Fruit fly (Drosophila melanogaster) whole organism, embryonic: Measurements from ENCODE around the gene mld.

Experiments
- Abd-B ChIP-seq: fragments of 200-800 bp; sonication (Bioruptor generic); optimal IDR thresholded peaks from 2 replicates; lab custom pipeline; 2018; ENCODE audit warnings: missing biosample characterization, mild to moderate bottlenecking, missing genetic modification characterization, moderate library complexity
- Atf-2 ChIP-seq: fragments of 200-800 bp; sonication (Bioruptor generic); optimal IDR thresholded peaks from 2 replicates; lab custom pipeline; 2016; ENCODE audit warnings: missing biosample characterization, missing genetic modification characterization
- Awh ChIP-seq: fragments of 200-800 bp; sonication (Bioruptor generic); IDR thresholded peaks from 2 replicates; pipeline ENCODE4, ENCODE4 v1.3.6; 2022; ENCODE audit warnings: missing biosample characterization, missing genetic modification characterization
- CG10654 ChIP-seq: fragments of 200-800 bp; sonication (Bioruptor generic); optimal IDR thresholded peaks from 2 replicates; lab custom pipeline; 2016; ENCODE audit warnings: missing biosample characterization, missing genetic modification characterization
- CG10959 ChIP-seq: fragments of 200-800 bp; sonication (Bioruptor generic); IDR thresholded peaks from 2 replicates; pipeline ENCODE4 v1.3.6; 2022; ENCODE audit warnings: missing biosample characterization, missing genetic modification characterization
- CG12071 ChIP-seq: fragments of 200-800 bp; sonication (Bioruptor generic); optimal IDR thresholded peaks from 3 replicates; lab custom pipeline; 2018; ENCODE audit warnings: missing biosample characterization, mild to moderate bottlenecking, missing genetic modification characterization
- CG12236 ChIP-seq: fragments of 200-800 bp; sonication (Bioruptor generic); optimal IDR thresholded peaks from 2 replicates; lab custom pipeline; 2016; ENCODE audit warnings: missing biosample characterization, missing genetic modification characterization
- CG12391 ChIP-seq: fragments of 200-800 bp; sonication (Bioruptor generic); optimal IDR thresholded peaks from 3 replicates; lab custom pipeline; 2018; ENCODE audit warnings: missing biosample characterization, mild to moderate bottlenecking, missing genetic modification characterization, moderate library complexity
- CG12942 ChIP-seq: fragments of 200-800 bp; sonication (Bioruptor generic); optimal IDR thresholded peaks from 3 replicates; lab custom pipeline; 2016; ENCODE audit warnings: missing biosample characterization, missing genetic modification characterization
- CG13287 ChIP-seq: fragments of 200-800 bp; sonication (Bioruptor generic); IDR thresholded peaks from 2 replicates; pipeline ENCODE4 v1.3.6; 2022; ENCODE audit warnings: missing biosample characterization, missing genetic modification characterization; ENCODE audit not compliant: partially characterized antibody
- CG14667 ChIP-seq: fragments of 200-800 bp; sonication (Bioruptor generic); IDR thresholded peaks from 2 replicates; pipeline ENCODE4 v1.3.6; 2022; ENCODE audit warnings: missing biosample characterization, missing genetic modification characterization
- CG14860 ChIP-seq: fragments of 200-800 bp; sonication (Bioruptor generic); IDR thresholded peaks from 3 replicates; pipeline ENCODE4 v1.3.6; 2022; ENCODE audit warnings: missing biosample characterization, missing genetic modification characterization; ENCODE audit not compliant: partially characterized antibody
- CG17186 ChIP-seq: fragments of 200-800 bp; sonication (Bioruptor generic); optimal IDR thresholded peaks from 3 replicates; lab custom pipeline; 2017; ENCODE audit warnings: missing biosample characterization, missing genetic modification reagents, missing genetic modification characterization
- CG17612 ChIP-seq: fragments of 200-800 bp; sonication (Bioruptor generic); IDR thresholded peaks from 2 replicates; pipeline ENCODE4 v1.3.6; 2022; ENCODE audit warnings: missing biosample characterization, missing genetic modification characterization
- CG18764 ChIP-seq: fragments of 200-800 bp; sonication (Bioruptor generic); optimal IDR thresholded peaks from 3 replicates; lab custom pipeline; 2016; ENCODE audit warnings: missing biosample characterization, missing genetic modification characterization
- CG2199 ChIP-seq: fragments of 200-800 bp; sonication (Bioruptor generic); IDR thresholded peaks from 3 replicates; pipeline ENCODE4 v1.3.6; 2022; ENCODE audit warnings: missing biosample characterization, missing genetic modification characterization
- CG2875 ChIP-seq: fragments of 200-800 bp; sonication (Bioruptor generic); optimal IDR thresholded peaks from 2 replicates; lab custom pipeline; 2017; ENCODE audit warnings: missing biosample characterization, mild to moderate bottlenecking, missing genetic modification characterization, missing genetic modification reagents
- CG32772 ChIP-seq: fragments of 200-800 bp; sonication (Bioruptor generic); IDR thresholded peaks from 2 replicates; pipeline ENCODE4 v1.3.6; 2022; ENCODE audit warnings: missing biosample characterization, missing genetic modification characterization
- CG3281 ChIP-seq: fragments of 200-800 bp; sonication (Bioruptor generic); optimal IDR thresholded peaks from 3 replicates; lab custom pipeline; 2017; ENCODE audit warnings: missing biosample characterization, mild to moderate bottlenecking, missing genetic modification characterization
- CG6683 ChIP-seq: fragments of 200-800 bp; sonication (Bioruptor generic); optimal IDR thresholded peaks from 2 replicates; lab custom pipeline; 2017; ENCODE audit warnings: missing biosample characterization, mild to moderate bottlenecking, missing genetic modification characterization, missing genetic modification reagents
- CG8089 ChIP-seq: fragments of 200-800 bp; sonication (Bioruptor generic); optimal IDR thresholded peaks from 3 replicates; lab custom pipeline; 2016; ENCODE audit warnings: missing biosample characterization, missing genetic modification characterization
- CG8281 ChIP-seq: fragments of 200-800 bp; sonication (Bioruptor generic); optimal IDR thresholded peaks from 2 replicates; lab custom pipeline; 2018; ENCODE audit warnings: missing biosample characterization, mild to moderate bottlenecking, missing genetic modification characterization, moderate library complexity
- Camta ChIP-seq: fragments of 200-800 bp; sonication (Bioruptor generic); optimal IDR thresholded peaks from 2 replicates; lab custom pipeline; 2016; ENCODE audit warnings: missing biosample characterization, missing genetic modification characterization
- D19A ChIP-seq: fragments of 200-800 bp; optimal IDR thresholded peaks from 3 replicates; lab custom pipeline; 2019; ENCODE audit warnings: missing biosample characterization, mild to moderate bottlenecking, missing genetic modification characterization, moderate library complexity
- Drgx ChIP-seq: fragments of 200-800 bp; sonication (Bioruptor generic); IDR thresholded peaks from 2 replicates; pipeline ENCODE4 v1.3.6; 2022; ENCODE audit warnings: missing biosample characterization, missing genetic modification characterization
- Gsc ChIP-seq: fragments of 200-800 bp; sonication (Bioruptor generic); IDR thresholded peaks from 2 replicates; pipeline ENCODE4 v1.3.6; 2022; ENCODE audit warnings: missing biosample characterization, missing genetic modification characterization
- H2.0 ChIP-seq: fragments of 200-800 bp; sonication (Bioruptor generic); IDR thresholded peaks from 2 replicates; pipeline ENCODE4 v1.3.6; 2022; ENCODE audit warnings: missing biosample characterization, missing genetic modification characterization
- HLH4C ChIP-seq: fragments of 200-800 bp; sonication (Bioruptor generic); IDR thresholded peaks from 3 replicates; pipeline ENCODE4 v1.3.6; 2022; ENCODE audit warnings: missing biosample characterization, missing genetic modification characterization; ENCODE audit not compliant: partially characterized antibody
- Kr ChIP-seq: fragments of 200-800 bp; sonication (Bioruptor generic); optimal IDR thresholded peaks from 2 replicates; lab custom pipeline; 2017; ENCODE audit warnings: missing biosample characterization, mild to moderate bottlenecking, missing genetic modification characterization
- Mes4 ChIP-seq: fragments of 200-800 bp; sonication (Bioruptor generic); optimal IDR thresholded peaks from 2 replicates; lab custom pipeline; 2016; ENCODE audit warnings: missing biosample characterization, missing genetic modification characterization
- Xrp1 ChIP-seq: fragments of 200-800 bp; sonication (Bioruptor generic); IDR thresholded peaks from 2 replicates; pipeline ENCODE4 v1.3.6; 2022; ENCODE audit warnings: missing biosample characterization, missing genetic modification characterization
- YL-1 ChIP-seq: fragments of 200-800 bp; sonication (Bioruptor generic); optimal IDR thresholded peaks from 3 replicates; lab custom pipeline; 2017; ENCODE audit warnings: missing biosample characterization, mild to moderate bottlenecking, missing genetic modification characterization
- al ChIP-seq: fragments of 200-800 bp; sonication (Bioruptor generic); IDR thresholded peaks from 2 replicates; pipeline ENCODE4 v1.3.6; 2022; ENCODE audit warnings: missing biosample characterization, missing genetic modification characterization
- bbx ChIP-seq: fragments of 200-800 bp; sonication (Bioruptor generic); IDR thresholded peaks from 2 replicates; pipeline ENCODE4 v1.3.6; 2022; ENCODE audit warnings: missing biosample characterization, missing genetic modification characterization; ENCODE audit not compliant: partially characterized antibody
- br ChIP-seq: fragments of >200 bp; optimal IDR thresholded peaks from 2 replicates; lab custom pipeline; 2017
- cato ChIP-seq: fragments of 200-800 bp; sonication (Bioruptor generic); optimal IDR thresholded peaks from 2 replicates; lab custom pipeline; 2016; ENCODE audit warnings: missing biosample characterization, missing genetic modification characterization, borderline replicate concordance
- cg ChIP-seq: fragments of 200-800 bp; sonication (Bioruptor generic); optimal IDR thresholded peaks from 3 replicates; lab custom pipeline; 2019; ENCODE audit warnings: missing biosample characterization, mild to moderate bottlenecking, missing genetic modification characterization, moderate library complexity
- emc ChIP-seq: fragments of 200-800 bp; sonication (Bioruptor generic); optimal IDR thresholded peaks from 2 replicates; lab custom pipeline; 2016; ENCODE audit warnings: missing biosample characterization, missing genetic modification characterization
- fd3F ChIP-seq: fragments of 200-800 bp; sonication (Bioruptor generic); optimal IDR thresholded peaks from 2 replicates; lab custom pipeline; 2018; ENCODE audit warnings: missing biosample characterization, mild to moderate bottlenecking, missing genetic modification characterization, moderate library complexity
- gce ChIP-seq: fragments of 200-800 bp; sonication (Bioruptor generic); IDR thresholded peaks from 3 replicates; pipeline ENCODE4 v1.3.6; 2022; ENCODE audit warnings: missing biosample characterization, missing genetic modification characterization
- grau ChIP-seq: fragments of 200-800 bp; optimal IDR thresholded peaks from 3 replicates; lab custom pipeline; 2019; ENCODE audit warnings: missing biosample characterization, mild to moderate bottlenecking, missing genetic modification characterization, moderate library complexity
- ind ChIP-seq: fragments of 200-800 bp; sonication (Bioruptor generic); optimal IDR thresholded peaks from 3 replicates; lab custom pipeline; 2016; ENCODE audit warnings: missing biosample characterization, missing genetic modification characterization
- insv ChIP-seq, 2 experiments: fragments of 200-800 bp; sonication (Bioruptor generic); optimal IDR thresholded peaks; 3 replicates each; lab custom pipeline; 2016 to 2018; ENCODE audit warnings: missing biosample characterization in 2 of 2, missing genetic modification characterization in 2 of 2
- lilli ChIP-seq: fragments of 200-800 bp; sonication (Bioruptor generic); optimal IDR thresholded peaks from 3 replicates; lab custom pipeline; 2016; ENCODE audit warnings: missing biosample characterization, missing genetic modification characterization
- pfk ChIP-seq: fragments of 200-800 bp; sonication (Bioruptor generic); optimal IDR thresholded peaks from 2 replicates; lab custom pipeline; 2018; ENCODE audit warnings: missing biosample characterization, mild to moderate bottlenecking, missing genetic modification characterization, moderate library complexity
- salm ChIP-seq: fragments of 200-800 bp; sonication (Bioruptor generic); optimal IDR thresholded peaks from 2 replicates; lab custom pipeline; 2018; ENCODE audit warnings: missing biosample characterization, mild to moderate bottlenecking, missing genetic modification characterization
- sc ChIP-seq, 3 experiments: fragments of >200 bp in 2 of 3; fragments of 200-800 bp in 1 of 3; sonication (Bioruptor generic) in 1 of 3; optimal IDR thresholded peaks; 2 replicates in 2 of 3; 3 replicates in 1 of 3; lab custom pipeline; 2017; ENCODE audit warnings: mild to moderate bottlenecking in 1 of 3, missing biosample characterization in 1 of 3, missing genetic modification characterization in 1 of 3, missing genetic modification reagents in 1 of 3
- scrt ChIP-seq: fragments of 200-800 bp; sonication (Bioruptor generic); optimal IDR thresholded peaks from 2 replicates; lab custom pipeline; 2018; ENCODE audit warnings: missing biosample characterization, mild to moderate bottlenecking, missing genetic modification characterization, moderate library complexity
- shn ChIP-seq: fragments of 200-800 bp; sonication (Bioruptor generic); optimal IDR thresholded peaks from 3 replicates; lab custom pipeline; 2016; ENCODE audit warnings: missing biosample characterization, missing genetic modification characterization
- sim ChIP-seq: fragments of 200-800 bp; sonication (Bioruptor generic); IDR thresholded peaks from 2 replicates; pipeline ENCODE4 v1.3.6; 2022; ENCODE audit warnings: missing biosample characterization, missing genetic modification characterization
- sr ChIP-seq: fragments of 200-800 bp; sonication (Bioruptor generic); IDR thresholded peaks from 3 replicates; pipeline ENCODE4 v1.3.6; 2022; ENCODE audit warnings: missing biosample characterization, missing genetic modification characterization
- usp ChIP-seq: fragments of >200 bp; optimal IDR thresholded peaks from 2 replicates; lab custom pipeline; 2017; ENCODE audit warnings: missing biosample characterization, missing genetic modification characterization

Gene mld

DNA sequence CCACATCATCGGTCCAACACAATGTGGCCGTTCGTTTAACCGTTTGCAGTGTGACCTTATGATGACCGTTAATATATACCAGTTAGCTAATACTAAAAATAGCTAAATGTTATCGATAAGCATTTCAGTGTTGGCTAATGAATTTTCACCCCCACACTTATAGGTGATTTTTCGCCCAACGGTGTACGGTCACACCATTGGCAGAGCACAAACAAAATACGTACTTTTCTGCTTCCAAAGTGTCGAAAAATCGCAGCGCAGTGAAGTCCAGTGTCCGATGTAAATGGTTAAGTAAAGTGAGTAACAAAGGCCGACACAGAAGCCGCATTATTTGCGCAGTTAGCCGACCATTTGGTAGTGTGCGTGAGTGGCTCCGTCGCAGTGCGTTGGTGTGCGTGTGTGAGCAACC is 40.1 kb downstream of the mld start, which contains the start of the genes Syx18 and atl (continued):
- TF ChIP-seq Xrp1, result no peak
- no peak for TF ChIP-seq CG3281
- TF ChIP-seq H2.0 (GFP tag; lab: Robert Waterston, UW), result no peak
- TF ChIP-seq sr (GFP tag; lab: Robert Waterston, UW), result no peak
- TF ChIP-seq CG17186 (GFP tag; lab: Kevin White, UChicago), result peak; percentile 48
- no peak for TF ChIP-seq CG32772
- no peak for TF ChIP-seq gce (GFP tag; lab: Robert Waterston, UW)
- peak; percentile 92 for TF ChIP-seq cg (GFP tag; lab: Kevin White, UChicago)
- no peak for TF ChIP-seq ind (GFP tag; lab: Kevin White, UChicago)
- TF ChIP-seq Atf-2 (GFP tag; lab: Kevin White, UChicago), result no peak
- TF ChIP-seq CG14667 (GFP tag; lab: Robert Waterston, UW), result no peak
- TF ChIP-seq insv (GFP tag; optimal IDR thresholded peaks at IDR 0.05; lab: Kevin White, UChicago), result peak in 1 of 2 experiments; percentile 45
- peak; percentile 21 for TF ChIP-seq Camta (GFP tag; lab: Kevin White, UChicago)
- TF ChIP-seq Drgx (GFP tag; lab: Robert Waterston, UW), result no peak
- no peak for TF ChIP-seq lilli (GFP tag; lab: Kevin White, UChicago)
- TF ChIP-seq YL-1 (GFP tag; lab: Kevin White, UChicago), result peak; percentile 94
- peak; percentile 17 for TF ChIP-seq shn
- no peak for TF ChIP-seq CG8089 (GFP tag; lab: Kevin White, UChicago)
- no peak for TF ChIP-seq CG17612 (GFP tag; lab: Robert Waterston, UW)
- no peak for TF ChIP-seq CG12942 (GFP tag; lab: Kevin White, UChicago)
- no peak for TF ChIP-seq usp (GFP tag; lab: Kevin White, UChicago)
- no peak for TF ChIP-seq al (GFP tag; lab: Robert Waterston, UW)
- TF ChIP-seq Abd-B (GFP tag; lab: Kevin White, UChicago), result no peak
- no peak for TF ChIP-seq HLH4C (GFP tag; lab: Robert Waterston, UW)
- TF ChIP-seq fd3F (GFP tag; lab: Kevin White, UChicago), result no peak
- TF ChIP-seq bbx (GFP tag; lab: Robert Waterston, UW), result 0 out of 2 replicates have a peak, but pooled peaks have one; percentile 34
- TF ChIP-seq Gsc (GFP tag; lab: Robert Waterston, UW), result no peak
- TF ChIP-seq CG10654, result no peak
- TF ChIP-seq salm (tag; lab: Kevin White, UChicago), result no peak
- TF ChIP-seq sc (optimal IDR thresholded peaks at IDR 0.05; lab: Kevin White, UChicago), result no peak
- TF ChIP-seq sc (GFP tag; optimal IDR thresholded peaks at IDR 0.05; lab: Kevin White, UChicago), result no peak
- no peak for TF ChIP-seq CG14860 (GFP tag; lab: Robert Waterston, UW)
- peak; percentile 23 for TF ChIP-seq CG2875 (GFP tag; lab: Kevin White, UChicago)
- TF ChIP-seq sim (GFP tag; lab: Robert Waterston, UW), result no peak
- TF ChIP-seq CG10959, result no peak
- no peak for TF ChIP-seq scrt
- TF ChIP-seq CG18764, result no peak
- no peak for TF ChIP-seq Kr
- TF ChIP-seq pfk (GFP tag; lab: Kevin White, UChicago), result no peak
- peak; percentile 38 for TF ChIP-seq CG12391 (tag; lab: Kevin White, UChicago)
- TF ChIP-seq CG6683 (GFP tag; lab: Kevin White, UChicago), result no peak
- no peak for TF ChIP-seq br (lab: Kevin White, UChicago)
- TF ChIP-seq grau, result peak; percentile 33
- TF ChIP-seq emc (GFP tag; lab: Kevin White, UChicago), result no peak
- no peak for TF ChIP-seq CG12236 (GFP tag; lab: Kevin White, UChicago)
- TF ChIP-seq Mes4 (GFP tag; lab: Kevin White, UChicago), result no peak
- no peak for TF ChIP-seq CG12071 (GFP tag; lab: Kevin White, UChicago)
- peak; percentile 67; the same call in 1 of the 2 replicates for TF ChIP-seq CG13287 (GFP tag; lab: Robert Waterston, UW)
- TF ChIP-seq cato (GFP tag; lab: Kevin White, UChicago), result no peak
- no peak for TF ChIP-seq Awh
- TF ChIP-seq CG8281 (tag; lab: Kevin White, UChicago), result no peak
- TF ChIP-seq D19A, result no peak
- no peak for TF ChIP-seq CG2199 (GFP tag; lab: Robert Waterston, UW)
